Worm (Caenorhabditis elegans) whole organism, early embryonic: ENCODE results near the gene cyp-35A1.

Experiments used
- F13C5.2 ChIP-seq: sonication (generic microtip); optimal IDR thresholded peaks from 2 replicates; lab custom pipeline; 2017; ENCODE audit warnings: mild to moderate bottlenecking, missing genetic modification characterization, inconsistent platforms, missing compliant biosample characterization
- ama-1 ChIP-seq: fragments of 150-350 bp; optimal IDR thresholded peaks from 2 replicates; lab custom pipeline; 2014
- ceh-36 ChIP-seq: sonication (generic microtip); optimal IDR thresholded peaks from 2 replicates; lab custom pipeline; 2016; ENCODE audit warnings: missing genetic modification characterization, inconsistent platforms, missing compliant biosample characterization
- flt-1 ChIP-seq: fragments of 200-800 bp; sonication (Bioruptor generic); IDR thresholded peaks from 2 replicates; pipeline ENCODE4 v1.3.6; 2022; ENCODE audit warnings: missing genetic modification characterization, missing compliant biosample characterization
- hmg-4 ChIP-seq: fragments of 200-800 bp; sonication (Bioruptor generic); optimal IDR thresholded peaks from 2 replicates; lab custom pipeline; 2018; ENCODE audit warnings: mild to moderate bottlenecking, missing genetic modification characterization, missing compliant biosample characterization
- scrt-1 ChIP-seq: fragments of 200-800 bp; sonication (Bioruptor generic); IDR thresholded peaks from 2 replicates; pipeline ENCODE4 v1.3.6; 2022; ENCODE audit warnings: missing genetic modification characterization, missing compliant biosample characterization
- tbx-37 ChIP-seq: fragments of 200-800 bp; sonication (Bioruptor generic); conservative IDR thresholded peaks from 2 replicates; pipeline ENCODE4 v1.3.6; 2022; ENCODE audit warnings: missing genetic modification reagents, missing genetic modification characterization, missing compliant biosample characterization
- tra-4 ChIP-seq: sonication (generic microtip); optimal IDR thresholded peaks from 2 replicates; lab custom pipeline; 2017; ENCODE audit warnings: missing genetic modification characterization, missing compliant biosample characterization

DNA sequence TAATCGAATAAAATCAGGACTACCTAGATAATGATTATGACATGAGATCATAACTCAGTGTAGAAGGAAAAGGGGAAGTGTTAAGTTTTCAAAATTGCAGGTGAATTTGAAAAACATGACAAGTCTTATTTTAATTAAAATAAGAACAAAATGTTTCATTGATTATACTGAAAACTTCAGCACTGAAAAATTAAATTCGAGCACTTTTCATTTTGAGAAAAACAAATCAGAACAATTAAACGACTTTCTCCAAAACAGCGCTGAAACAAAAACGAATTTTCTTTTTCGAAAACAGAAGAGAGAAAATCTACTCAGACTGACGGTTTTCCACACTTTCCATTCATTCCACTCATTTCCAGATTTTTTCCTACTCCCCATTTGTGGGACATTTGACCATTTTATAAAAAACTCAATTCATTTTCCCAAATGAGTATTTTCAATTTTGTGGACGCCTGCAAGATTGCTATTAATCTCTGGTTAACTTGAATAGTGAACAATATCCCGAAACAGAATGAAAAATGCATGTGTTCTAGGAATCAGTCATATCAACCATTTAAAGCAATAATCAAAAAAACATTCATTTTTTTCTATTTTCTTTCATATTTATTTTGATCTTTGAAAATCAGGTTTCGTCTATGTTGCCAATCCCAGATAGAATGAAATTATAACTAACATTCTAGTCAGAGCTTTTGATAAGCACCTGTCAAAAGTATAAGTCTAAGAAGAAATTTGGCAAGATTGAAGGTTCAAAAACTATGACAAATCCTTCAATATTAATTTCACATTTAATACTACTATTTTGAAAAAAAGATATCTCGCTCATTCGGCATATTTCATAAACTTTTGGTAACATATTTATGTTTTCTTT, 9.2 kb downstream of the cyp-35A1 start, which contains the start of the genes srh-231 and srh-275:
- TF ChIP-seq tra-4 (tag; lab: Kevin White, UChicago) (no peak), hmg-4 (no peak), tbx-37 (GFP tag; lab: Robert Waterston, UW) (no peak), scrt-1 (GFP tag; lab: Robert Waterston, UW) (no peak), flt-1 (GFP tag; lab: Robert Waterston, UW) (no peak), ceh-36 (no peak), ama-1 (no peak), F13C5.2 (tag; lab: Kevin White, UChicago) (no peak)
